Comparison of ENCODE assay signal across 3 fruit fly cellular contexts in the genomic region with DNA sequence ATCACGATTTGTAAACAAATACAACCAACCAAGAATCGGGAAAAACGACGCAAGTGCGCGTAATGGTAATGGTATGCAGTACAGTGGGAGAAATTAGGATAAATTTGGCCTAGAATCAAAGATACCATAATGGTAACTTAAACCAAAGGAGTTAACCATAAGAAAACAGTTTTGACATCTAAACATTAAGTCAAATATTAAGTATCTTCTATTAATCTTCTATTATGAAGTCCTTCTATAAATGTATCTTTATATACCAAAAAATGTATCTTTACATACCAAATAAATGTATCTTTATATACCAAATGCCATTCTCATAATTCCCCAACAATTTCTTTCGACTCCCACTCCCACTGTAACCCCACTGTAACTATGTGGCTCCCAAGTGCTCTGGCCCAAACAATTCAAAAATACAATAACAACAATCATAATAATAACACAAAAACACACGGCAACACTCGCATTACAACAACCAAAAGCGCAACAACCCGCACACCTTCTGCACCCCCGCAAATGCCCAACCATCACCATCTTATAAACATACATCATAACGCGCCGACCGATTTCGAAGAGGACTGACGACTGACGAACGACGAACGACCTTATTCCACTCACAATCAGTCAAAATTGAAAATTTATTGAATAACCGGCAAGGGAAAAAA.
TF ChIP-seq lines count a peak whose summit lies in the region.

No protein-coding gene starts in this region.

- TF ChIP-seq CTCF in whole organism, embryonic (GFP tag; optimal IDR thresholded peaks at IDR 0.05; lab: Kevin White, UChicago): no peak

TF ChIP-seq in whole organism, embryonic, 481 proteins besides CTCF, POLR2A, EP300 and RAD21 (continues in another document):
- TF ChIP-seq Six4 (GFP tag; optimal IDR thresholded peaks at IDR 0.05; lab: Kevin White, UChicago): no peak
- peak; percentile 68 for TF ChIP-seq gem (tag; optimal IDR thresholded peaks at IDR 0.05; lab: Kevin White, UChicago)
- peak; percentile 73 for TF ChIP-seq sens (GFP tag; lab: Kevin White, UChicago)
- TF ChIP-seq Lhr (GFP tag; optimal IDR thresholded peaks at IDR 0.05; lab: Kevin White, UChicago): peak; percentile 3
- TF ChIP-seq CG4360 (GFP tag; IDR thresholded peaks at IDR 0.05; lab: Robert Waterston, UW): peak; percentile 72
- 0 out of 2 replicates have a peak, but pooled peaks have one; percentile 11 for TF ChIP-seq E2f2 (GFP tag; IDR thresholded peaks at IDR 0.05; lab: Robert Waterston, UW)
- TF ChIP-seq CG4404 (GFP tag; IDR thresholded peaks at IDR 0.05; lab: Robert Waterston, UW): no peak
- peak; percentile 42 for TF ChIP-seq CG8924 (tag; optimal IDR thresholded peaks at IDR 0.05; lab: Kevin White, UChicago)
- TF ChIP-seq Hr3 (GFP tag; optimal IDR thresholded peaks at IDR 0.05; lab: Kevin White, UChicago): peak; percentile 2
- no peak for TF ChIP-seq MTF-1 (GFP tag; optimal IDR thresholded peaks at IDR 0.05; lab: Kevin White, UChicago; ENCODE audit: borderline replicate concordance)
- TF ChIP-seq Blimp-1 (GFP tag; optimal IDR thresholded peaks at IDR 0.05; lab: Kevin White, UChicago): peak; percentile 18
- no peak for TF ChIP-seq HmgZ (tag; optimal IDR thresholded peaks at IDR 0.05; lab: Kevin White, UChicago)
- peak; percentile 32 for TF ChIP-seq Ssrp (tag; optimal IDR thresholded peaks at IDR 0.05; lab: Kevin White, UChicago)
- TF ChIP-seq phol (tag; optimal IDR thresholded peaks at IDR 0.05; lab: Kevin White, UChicago): peak; percentile 53
- peak; percentile 64 for TF ChIP-seq CG10979 (tag; optimal IDR thresholded peaks at IDR 0.05; lab: Kevin White, UChicago)
- peak; percentile 38; the same call in 1 of the 2 replicates for TF ChIP-seq CG31441 (GFP tag; IDR thresholded peaks at IDR 0.05; lab: Robert Waterston, UW)
- peak; percentile 54 for TF ChIP-seq CG11504 (tag; optimal IDR thresholded peaks at IDR 0.05; lab: Kevin White, UChicago)
- no peak for TF ChIP-seq bab2 (GFP tag; optimal IDR thresholded peaks at IDR 0.05; lab: Kevin White, UChicago)
- TF ChIP-seq Oli (tag; optimal IDR thresholded peaks at IDR 0.05; lab: Kevin White, UChicago): peak; percentile 39
- TF ChIP-seq dysf (GFP tag; IDR thresholded peaks at IDR 0.05; lab: Robert Waterston, UW): peak; percentile 41; the same call in 1 of the 3 replicates
- no peak for TF ChIP-seq CG6791 (GFP tag; IDR thresholded peaks at IDR 0.05; lab: Robert Waterston, UW; ENCODE audit: partially characterized antibody)
- peak; percentile 22 for TF ChIP-seq CoRest (tag; optimal IDR thresholded peaks at IDR 0.05; lab: Kevin White, UChicago)
- peak in 1 of 2 experiments; percentile 36 for TF ChIP-seq Hr51 (GFP tag; optimal IDR thresholded peaks at IDR 0.05; lab: Kevin White, UChicago)
- peak; percentile 1 for TF ChIP-seq CG9437 (GFP tag; optimal IDR thresholded peaks at IDR 0.05; lab: Kevin White, UChicago)
- peak; percentile 19 for TF ChIP-seq Sox100B (GFP tag; optimal IDR thresholded peaks at IDR 0.05; lab: Kevin White, UChicago)
- TF ChIP-seq CG8388 (GFP tag; optimal IDR thresholded peaks at IDR 0.05; lab: Kevin White, UChicago): peak; percentile 49
- peak; percentile 22 for TF ChIP-seq CG17385 (GFP tag; optimal IDR thresholded peaks at IDR 0.05; lab: Kevin White, UChicago)

TF ChIP-seq in whole organism, prepupa, 60 proteins besides CTCF, POLR2A, EP300 and RAD21:
- TF ChIP-seq Hr39 (GFP tag; optimal IDR thresholded peaks at IDR 0.05; lab: Kevin White, UChicago): peak; percentile 10
- TF ChIP-seq Eip75B (GFP tag; optimal IDR thresholded peaks at IDR 0.05; lab: Kevin White, UChicago): no peak
- TF ChIP-seq OdsH (GFP tag; optimal IDR thresholded peaks at IDR 0.05; lab: Kevin White, UChicago): peak; percentile 16
- peak; percentile 28 for TF ChIP-seq topi (GFP tag; optimal IDR thresholded peaks at IDR 0.05; lab: Kevin White, UChicago)
- TF ChIP-seq dac (GFP tag; optimal IDR thresholded peaks at IDR 0.05; lab: Kevin White, UChicago): no peak
- peak; percentile 67 for TF ChIP-seq Eip78C (GFP tag; lab: Kevin White, UChicago)
- TF ChIP-seq CG31627 (GFP tag; optimal IDR thresholded peaks at IDR 0.05; lab: Kevin White, UChicago): peak; percentile 10
- no peak for TF ChIP-seq CG8119 (GFP tag; IDR thresholded peaks at IDR 0.05; lab: Robert Waterston, UW)
- TF ChIP-seq svp (GFP tag; lab: Kevin White, UChicago): peak; percentile 35
- no peak for TF ChIP-seq net (GFP tag; optimal IDR thresholded peaks at IDR 0.05; lab: Kevin White, UChicago)
- no peak for TF ChIP-seq eg (GFP tag; IDR thresholded peaks at IDR 0.05; lab: Robert Waterston, UW)
- TF ChIP-seq Met (GFP tag; optimal IDR thresholded peaks at IDR 0.05; lab: Kevin White, UChicago): peak; percentile 6
- TF ChIP-seq salr (GFP tag; optimal IDR thresholded peaks at IDR 0.05; lab: Kevin White, UChicago): no peak
- TF ChIP-seq CG8632 (GFP tag; optimal IDR thresholded peaks at IDR 0.05; lab: Kevin White, UChicago): peak; percentile 3
- TF ChIP-seq dsx (GFP tag; optimal IDR thresholded peaks at IDR 0.05; lab: Kevin White, UChicago; ENCODE audit: poor library complexity, severe bottlenecking): no peak
- TF ChIP-seq fd85E (GFP tag; optimal IDR thresholded peaks at IDR 0.05; lab: Kevin White, UChicago): no peak
- no peak for TF ChIP-seq Sox14 (GFP tag; optimal IDR thresholded peaks at IDR 0.05; lab: Kevin White, UChicago)

TF ChIP-seq in whole organism, pupa, 21 proteins besides CTCF, POLR2A, EP300 and RAD21:
- no peak for TF ChIP-seq CG4496 (GFP tag; IDR thresholded peaks at IDR 0.05; lab: Robert Waterston, UW)
- peak; percentile 18 for TF ChIP-seq CG8159 (tag; optimal IDR thresholded peaks at IDR 0.05; lab: Kevin White, UChicago)
- no peak for TF ChIP-seq D1 (tag; optimal IDR thresholded peaks at IDR 0.05; lab: Kevin White, UChicago)
- no peak for TF ChIP-seq CG13204 (GFP tag; optimal IDR thresholded peaks at IDR 0.05; lab: Kevin White, UChicago)
- TF ChIP-seq CG9948 (tag; optimal IDR thresholded peaks at IDR 0.05; lab: Kevin White, UChicago): peak; percentile 1
TF ChIP-seq in whole organism, pupa: peak in this region for 2.
